Worm (Caenorhabditis elegans) whole organism, L3 larva: ENCODE measurements around the gene K10C2.8.

Experiments used
- lin-15B ChIP-seq: fragments of 150-350 bp; optimal IDR thresholded peaks from 2 replicates; lab custom pipeline; 2014; ENCODE audit warnings: missing biosample characterization, missing genetic modification characterization
- nhr-25 ChIP-seq: sonication (generic microtip); optimal IDR thresholded peaks from 2 replicates; lab custom pipeline; 2017; ENCODE audit warnings: missing biosample characterization, missing genetic modification characterization
- nhr-28 ChIP-seq: fragments of 150-350 bp; optimal IDR thresholded peaks from 2 replicates; lab custom pipeline; 2014; ENCODE audit warnings: missing biosample characterization, missing genetic modification characterization
- pha-4 ChIP-seq: fragments of 150-350 bp; optimal IDR thresholded peaks from 2 replicates; lab custom pipeline; 2014; ENCODE audit warnings: missing biosample characterization, missing genetic modification reagents, missing genetic modification characterization
- sea-2 ChIP-seq: fragments of 150-350 bp; sonication (generic microtip); optimal IDR thresholded peaks from 4 replicates; lab custom pipeline; 2014; ENCODE audit warnings: missing biosample characterization, missing genetic modification reagents, missing genetic modification characterization
- tbx-2 ChIP-seq: sonication (generic microtip); optimal IDR thresholded peaks from 2 replicates; lab custom pipeline; 2016; ENCODE audit warnings: mild to moderate bottlenecking, missing genetic modification characterization, missing compliant biosample characterization
- zag-1 ChIP-seq: fragments of 150-350 bp; optimal IDR thresholded peaks from 2 replicates; lab custom pipeline; 2014; ENCODE audit warnings: missing biosample characterization, missing genetic modification characterization

ce11 chrX:6416357-6417087 lies 20.9 kb downstream of the K10C2.8 start, which contains the start of gene T22E5.6:
- TF ChIP-seq zag-1 = no peak
- no peak for TF ChIP-seq nhr-28 (tag; lab: Kevin White, UChicago)
- no peak for TF ChIP-seq sea-2 (GFP tag; lab: Kevin White, UChicago)
- peak; percentile 63 for TF ChIP-seq nhr-25 (tag; lab: Kevin White, UChicago)
- no peak for TF ChIP-seq tbx-2 (tag; lab: Kevin White, UChicago)
- no peak for TF ChIP-seq lin-15B (tag; lab: Kevin White, UChicago)
- no peak for TF ChIP-seq pha-4 (tag; lab: Kevin White, UChicago)
